Worm (Caenorhabditis elegans) whole organism, midembryonic: ENCODE measurements around the gene rpl-33.

Experiments used
- cog-1 ChIP-seq: sonication (generic microtip); optimal IDR thresholded peaks from 2 replicates; lab custom pipeline; 2016; ENCODE audit warnings: missing genetic modification characterization, missing compliant biosample characterization
- flt-1 ChIP-seq: fragments of 200-800 bp; sonication (Bioruptor generic); IDR thresholded peaks from 2 replicates; pipeline ENCODE4 v1.3.6; 2022; ENCODE audit warnings: missing genetic modification characterization, missing compliant biosample characterization
- klf-2 ChIP-seq: fragments of 200-800 bp; sonication (Bioruptor generic); conservative IDR thresholded peaks from 2 replicates; pipeline ENCODE4 v1.3.6; 2022; ENCODE audit warnings: missing genetic modification reagents, missing genetic modification characterization, missing compliant biosample characterization
- ref-1 ChIP-seq: fragments of 200-800 bp; sonication (Bioruptor generic); conservative IDR thresholded peaks from 2 replicates; pipeline ENCODE4 v1.3.6; 2022; ENCODE audit warnings: missing genetic modification reagents, missing genetic modification characterization, missing compliant biosample characterization
- tab-1 ChIP-seq: fragments of 200-800 bp; sonication (Bioruptor generic); IDR thresholded peaks from 2 replicates; pipeline ENCODE4 v1.3.6; 2022; ENCODE audit warnings: missing genetic modification characterization, missing compliant biosample characterization
- ztf-23 ChIP-seq: fragments of 200-800 bp; sonication (Bioruptor generic); IDR thresholded peaks from 2 replicates; pipeline ENCODE4 v1.3.6; 2022; ENCODE audit warnings: missing genetic modification reagents, missing genetic modification characterization, missing compliant biosample characterization

DNA sequence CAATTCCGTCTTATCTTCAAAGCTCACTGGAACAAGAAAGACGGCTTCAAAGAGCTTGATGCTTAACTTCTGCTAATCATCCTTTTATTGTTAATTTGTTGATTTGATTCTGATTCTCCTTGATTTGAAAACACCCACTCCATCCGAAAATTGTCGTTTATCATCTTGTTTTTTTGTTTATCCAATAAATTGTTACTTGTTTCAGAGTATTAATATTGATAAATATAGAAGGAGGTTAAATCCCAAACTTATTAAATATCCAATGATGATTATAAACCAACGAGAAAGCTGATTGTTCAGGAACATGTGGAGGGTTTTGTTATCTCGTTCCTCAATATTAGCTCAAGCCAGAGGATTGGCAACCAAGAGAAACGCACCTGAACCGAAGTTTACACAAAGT is 7.4 kb downstream of the rpl-33 start, which contains the start of gene F10E7.6:
- no peak for TF ChIP-seq flt-1 (GFP tag; lab: Robert Waterston, UW)
- no peak for TF ChIP-seq klf-2 (GFP tag; lab: Robert Waterston, UW)
- no peak for TF ChIP-seq tab-1
- no peak for TF ChIP-seq ztf-23 (GFP tag; lab: Robert Waterston, UW)
- no peak for TF ChIP-seq cog-1 (tag; lab: Kevin White, UChicago)
- TF ChIP-seq ref-1 (GFP tag; lab: Robert Waterston, UW), result no peak
